Worm (Caenorhabditis elegans): ENCODE data around the gene Y14H12B.1.

DNA sequence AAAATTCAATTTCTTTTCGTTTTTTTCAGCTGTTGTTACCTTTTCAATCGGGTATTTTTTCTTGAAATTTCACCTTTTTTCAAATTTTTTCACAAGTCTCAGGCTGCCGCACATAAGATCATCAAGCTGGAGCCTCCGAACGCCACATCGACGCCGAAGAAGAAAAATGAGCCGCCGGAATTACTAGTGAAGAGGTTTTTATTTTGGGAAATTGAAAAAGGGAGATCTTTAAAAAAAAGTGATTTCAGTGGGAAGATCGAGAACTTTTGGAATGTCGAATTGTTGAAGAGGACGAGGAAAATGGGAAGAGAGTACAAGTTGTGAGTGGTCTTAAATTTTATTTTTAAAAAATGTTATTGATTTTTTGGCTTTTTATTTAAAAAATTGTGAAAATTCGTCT, 15.8 kb downstream of the Y14H12B.1 start, which contains the start of gene sea-2:
- TF ChIP-seq aly-1 (tag; optimal IDR thresholded peaks at IDR 0.05) (no peak), hnd-1 (tag; optimal IDR thresholded peaks at IDR 0.05) (no peak), tra-4 (tag; optimal IDR thresholded peaks at IDR 0.05) (no peak), tbx-11 (GFP tag; IDR thresholded peaks at IDR 0.05) (no peak), pes-1 (GFP tag; IDR thresholded peaks at IDR 0.05) (no peak), ama-1 (optimal IDR thresholded peaks at IDR 0.05) (no peak), ceh-13 (GFP tag; optimal IDR thresholded peaks at IDR 0.05) (no peak), ets-7 (tag; optimal IDR thresholded peaks at IDR 0.05) (no peak), tbx-37 (GFP tag; conservative IDR thresholded peaks at IDR 0.05) (no peak), hmbx-1 (tag; optimal IDR thresholded peaks at IDR 0.05) (no peak), B0310.2 (tag; optimal IDR thresholded peaks at IDR 0.05) (no peak), flt-1 (GFP tag; IDR thresholded peaks at IDR 0.05) (no peak), scrt-1 (GFP tag; IDR thresholded peaks at IDR 0.05) (no peak), sea-1 (GFP tag; conservative IDR thresholded peaks at IDR 0.05) (no peak)

All from whole organism, early embryonic.